Worm (Caenorhabditis elegans) whole organism, young adult: Measurements from ENCODE around the gene dnj-5.

Source experiments
- B0336.3 ChIP-seq: fragments of 200-800 bp; sonication (Bioruptor generic); IDR thresholded peaks from 2 replicates; pipeline ENCODE4 v1.3.6; 2022; ENCODE audit warnings: missing genetic modification characterization, missing compliant biosample characterization
- C17E4.6 ChIP-seq: fragments of 200-800 bp; sonication (Bioruptor generic); IDR thresholded peaks from 2 replicates; pipeline ENCODE4 v1.3.6; 2022; ENCODE audit warnings: missing genetic modification reagents, missing genetic modification characterization, missing compliant biosample characterization
- F10E7.11 ChIP-seq: sonication (generic microtip); optimal IDR thresholded peaks from 2 replicates; lab custom pipeline; 2017; ENCODE audit warnings: mild to moderate bottlenecking, missing genetic modification characterization, moderate library complexity, missing compliant biosample characterization
- F37B4.10 ChIP-seq: fragments of 200-800 bp; sonication (Bioruptor generic); IDR thresholded peaks from 2 replicates; pipeline ENCODE4 v1.3.6; 2022; ENCODE audit warnings: missing genetic modification characterization, missing compliant biosample characterization
- F55B11.4 ChIP-seq: sonication (generic microtip); optimal IDR thresholded peaks from 2 replicates; lab custom pipeline; 2016; ENCODE audit warnings: missing compliant biosample characterization, missing genetic modification characterization, borderline replicate concordance; ENCODE audit not compliant: insufficient read depth
- K12H6.12 ChIP-seq: fragments of 200-800 bp; sonication (Bioruptor generic); optimal IDR thresholded peaks from 2 replicates; lab custom pipeline; 2018; ENCODE audit warnings: mild to moderate bottlenecking, missing genetic modification characterization, missing compliant biosample characterization
- T26A5.8 ChIP-seq: sonication (generic microtip); optimal IDR thresholded peaks from 2 replicates; lab custom pipeline; 2016; ENCODE audit warnings: missing genetic modification characterization, missing compliant biosample characterization
- Y53F4B.3 ChIP-seq: fragments of 200-800 bp; sonication (Bioruptor generic); IDR thresholded peaks from 2 replicates; pipeline ENCODE4 v1.3.6; 2022; ENCODE audit warnings: missing genetic modification reagents, missing genetic modification characterization, missing compliant biosample characterization
- ama-1 ChIP-seq, 3 experiments: fragments of 150-350 bp in 1 of 3; sonication (generic microtip) in 2 of 3; optimal IDR thresholded peaks; 2 replicates each; lab custom pipeline; 2014 to 2018; ENCODE audit warnings: missing biosample characterization in 2 of 3, missing genetic modification characterization in 2 of 3, missing genetic modification reagents in 2 of 3
- aptf-2 ChIP-seq: fragments of 200-800 bp; sonication (Bioruptor generic); conservative IDR thresholded peaks from 2 replicates; pipeline ENCODE4 v1.3.6; 2022; ENCODE audit warnings: missing genetic modification reagents, missing genetic modification characterization, missing compliant biosample characterization
- atf-7 ChIP-seq: sonication (generic microtip); optimal IDR thresholded peaks from 2 replicates; lab custom pipeline; 2017; ENCODE audit warnings: mild to moderate bottlenecking, missing genetic modification characterization, missing compliant biosample characterization
- attf-3 ChIP-seq: fragments of 200-800 bp; sonication (Bioruptor generic); conservative IDR thresholded peaks from 2 replicates; pipeline ENCODE4 v1.3.6; 2022; ENCODE audit warnings: missing genetic modification reagents, missing genetic modification characterization, missing compliant biosample characterization
- cebp-1 ChIP-seq, 2 experiments: fragments of 200-800 bp in 1 of 2; sonication (Bioruptor generic) in 1 of 2; sonication (generic microtip) in 1 of 2; IDR thresholded peaks in 1 of 2; optimal IDR thresholded peaks in 1 of 2; 2 replicates each; pipeline versions ENCODE4 v1.3.6 to Lab custom; 2017 to 2022; ENCODE audit warnings: missing compliant biosample characterization in 2 of 2, missing genetic modification characterization in 2 of 2, mild to moderate bottlenecking in 1 of 2, missing genetic modification reagents in 1 of 2, moderate library complexity in 1 of 2
- ceh-100 ChIP-seq: fragments of 200-800 bp; sonication (Bioruptor generic); IDR thresholded peaks from 2 replicates; pipeline ENCODE4 v1.3.6; 2022; ENCODE audit warnings: missing genetic modification reagents, missing genetic modification characterization, missing compliant biosample characterization
- dpff-1 ChIP-seq: sonication (generic microtip); optimal IDR thresholded peaks from 2 replicates; lab custom pipeline; 2017; ENCODE audit warnings: mild to moderate bottlenecking, missing genetic modification characterization, missing compliant biosample characterization
- dpl-1 ChIP-seq: fragments of 150-350 bp; optimal IDR thresholded peaks from 2 replicates; lab custom pipeline; 2014; ENCODE audit warnings: missing biosample characterization, missing genetic modification reagents, missing genetic modification characterization
- efl-1 ChIP-seq: fragments of 150-350 bp; optimal IDR thresholded peaks from 2 replicates; lab custom pipeline; 2014; ENCODE audit warnings: missing biosample characterization, missing genetic modification reagents, missing genetic modification characterization
- egl-18 ChIP-seq: fragments of 200-800 bp; sonication (Bioruptor generic); IDR thresholded peaks from 2 replicates; pipeline ENCODE4 v1.3.6; 2022; ENCODE audit warnings: missing genetic modification reagents, missing genetic modification characterization, missing compliant biosample characterization
- egrh-3 ChIP-seq: fragments of 200-800 bp; sonication (Bioruptor generic); IDR thresholded peaks from 2 replicates; pipeline ENCODE4 v1.3.6; 2022; ENCODE audit warnings: missing genetic modification reagents, missing genetic modification characterization, missing compliant biosample characterization
- fkh-3 ChIP-seq: sonication (generic microtip); optimal IDR thresholded peaks from 2 replicates; lab custom pipeline; 2016; ENCODE audit warnings: mild to moderate bottlenecking, missing genetic modification characterization, missing compliant biosample characterization
- hrde-1 ChIP-seq: sonication (generic microtip); optimal IDR thresholded peaks from 2 replicates; lab custom pipeline; 2016; ENCODE audit warnings: missing genetic modification characterization, mild to moderate bottlenecking, missing compliant biosample characterization, moderate library complexity, missing genotype, missing genetic modification reagents, borderline replicate concordance
- lag-1 ChIP-seq: fragments of 200-800 bp; sonication (Bioruptor generic); IDR thresholded peaks from 2 replicates; pipeline ENCODE4 v1.3.6; 2022; ENCODE audit warnings: missing genetic modification reagents, missing genetic modification characterization, missing compliant biosample characterization
- lin-26 ChIP-seq: fragments of 200-800 bp; sonication (Bioruptor generic); IDR thresholded peaks from 2 replicates; pipeline ENCODE4 v1.3.6; 2022; ENCODE audit warnings: missing genetic modification reagents, missing genetic modification characterization, missing compliant biosample characterization
- lin-35 ChIP-seq, 3 experiments: fragments of 150-350 bp in 2 of 3; sonication (generic microtip) in 1 of 3; optimal IDR thresholded peaks; 2 replicates each; lab custom pipeline; 2014 to 2018; ENCODE audit warnings: missing biosample characterization in 3 of 3, missing genetic modification characterization in 3 of 3, missing genetic modification reagents in 3 of 3
- lsl-1 ChIP-seq: fragments of 200-800 bp; sonication (Bioruptor generic); optimal IDR thresholded peaks from 2 replicates; lab custom pipeline; 2018; ENCODE audit warnings: mild to moderate bottlenecking, missing genetic modification characterization, moderate library complexity, missing compliant biosample characterization
- madf-3 ChIP-seq: fragments of 200-800 bp; sonication (Bioruptor generic); IDR thresholded peaks from 2 replicates; pipeline ENCODE4 v1.3.6; 2022; ENCODE audit warnings: missing genetic modification reagents, missing genetic modification characterization, missing compliant biosample characterization
- madf-8 ChIP-seq: fragments of 200-800 bp; sonication (Bioruptor generic); conservative IDR thresholded peaks from 2 replicates; pipeline ENCODE4 v1.3.6; 2022; ENCODE audit warnings: missing genetic modification reagents, missing genetic modification characterization, missing compliant biosample characterization
- mxl-1 ChIP-seq: sonication (generic microtip); optimal IDR thresholded peaks from 2 replicates; lab custom pipeline; 2016; ENCODE audit warnings: missing genetic modification characterization, missing compliant biosample characterization
- nfya-1 ChIP-seq: sonication (generic microtip); optimal IDR thresholded peaks from 2 replicates; lab custom pipeline; 2017; ENCODE audit warnings: antibody characterized with exemption, missing compliant biosample characterization, missing genetic modification characterization, borderline replicate concordance; ENCODE audit not compliant: insufficient read depth
- repo-1 ChIP-seq: sonication (generic microtip); optimal IDR thresholded peaks from 2 replicates; lab custom pipeline; 2017; ENCODE audit warnings: mild to moderate bottlenecking, missing genetic modification characterization, missing compliant biosample characterization
- sdz-38 ChIP-seq: sonication (generic microtip); optimal IDR thresholded peaks from 2 replicates; lab custom pipeline; 2016; ENCODE audit warnings: missing genotype, missing genetic modification characterization, missing compliant biosample characterization
- snpc-4 ChIP-seq, 5 experiments: fragments of 150-350 bp in 1 of 5; sonication (generic microtip) in 4 of 5; optimal IDR thresholded peaks; 2 replicates each; lab custom pipeline; 2014 to 2018; ENCODE audit warnings: missing genetic modification characterization in 5 of 5, missing biosample characterization in 3 of 5, antibody characterized with exemption in 2 of 5, mild to moderate bottlenecking in 2 of 5, missing compliant biosample characterization in 2 of 5, missing genotype in 2 of 5, moderate library complexity in 2 of 5, missing genetic modification reagents in 1 of 5
- somi-1 ChIP-seq: fragments of 200-800 bp; sonication (Bioruptor generic); optimal IDR thresholded peaks from 2 replicates; lab custom pipeline; 2018; ENCODE audit warnings: mild to moderate bottlenecking, missing genetic modification characterization, missing compliant biosample characterization
- sptf-2 ChIP-seq: fragments of 200-800 bp; sonication (Bioruptor generic); optimal IDR thresholded peaks from 2 replicates; lab custom pipeline; 2018; ENCODE audit warnings: mild to moderate bottlenecking, missing genetic modification characterization, missing compliant biosample characterization
- tbp1 ChIP-seq: fragments of 200-800 bp; sonication (Bioruptor generic); optimal IDR thresholded peaks from 2 replicates; lab custom pipeline; 2018; ENCODE audit warnings: mild to moderate bottlenecking, missing genetic modification characterization, missing compliant biosample characterization
- tbx-9 ChIP-seq: sonication (generic microtip); optimal IDR thresholded peaks from 2 replicates; lab custom pipeline; 2016; ENCODE audit warnings: borderline replicate concordance, missing genetic modification characterization, inconsistent platforms, missing compliant biosample characterization
- ztf-18 ChIP-seq: sonication (generic microtip); optimal IDR thresholded peaks from 2 replicates; lab custom pipeline; 2016; ENCODE audit warnings: missing genotype, mild to moderate bottlenecking, missing genetic modification characterization, missing compliant biosample characterization
- ztf-26 ChIP-seq: sonication (generic microtip); optimal IDR thresholded peaks from 2 replicates; lab custom pipeline; 2017; ENCODE audit warnings: missing genetic modification characterization, missing compliant biosample characterization
- ztf-6 ChIP-seq: fragments of 200-800 bp; sonication (Bioruptor generic); IDR thresholded peaks from 2 replicates; pipeline ENCODE4 v1.3.6; 2022; ENCODE audit warnings: missing genetic modification reagents, missing genetic modification characterization, missing compliant biosample characterization

dnj-5 gene

ce11 chrII:6821118-6821517 is 37.0 kb downstream of the dnj-5 start:
- TF ChIP-seq ama-1 (optimal IDR thresholded peaks at IDR 0.05; lab: Kevin White, UChicago) (no peak), ama-1 (GFP tag; optimal IDR thresholded peaks at IDR 0.05; lab: Kevin White, UChicago) (no peak), tbp1 (GFP tag; lab: Kevin White, UChicago) (no peak), ztf-6 (GFP tag; lab: Robert Waterston, UW) (no peak), egrh-3 (GFP tag; lab: Robert Waterston, UW) (no peak), fkh-3 (tag; lab: Kevin White, UChicago) (no peak), K12H6.12 (tag; lab: Kevin White, UChicago) (no peak), efl-1 (no peak), dpff-1 (tag; lab: Kevin White, UChicago) (no peak), ztf-18 (tag; lab: Kevin White, UChicago) (no peak), lag-1 (GFP tag; lab: Robert Waterston, UW) (no peak), lin-26 (GFP tag; lab: Robert Waterston, UW) (no peak), madf-8 (GFP tag; lab: Robert Waterston, UW) (no peak), attf-3 (GFP tag; lab: Robert Waterston, UW) (no peak), atf-7 (tag; lab: Kevin White, UChicago) (no peak), tbx-9 (tag; lab: Kevin White, UChicago) (no peak), sptf-2 (GFP tag; lab: Kevin White, UChicago) (no peak), repo-1 (tag; lab: Kevin White, UChicago) (no peak), F55B11.4 (tag; lab: Kevin White, UChicago) (no peak), somi-1 (GFP tag; lab: Kevin White, UChicago) (no peak)

ce11 chrII:6820278-6820971 is 37.7 kb downstream of the dnj-5 start:
- TF ChIP-seq lin-26 (GFP tag; lab: Robert Waterston, UW), result 0 out of 2 replicates have a peak, but pooled peaks have one; percentile 25
- no peak for TF ChIP-seq T26A5.8

ce11 chrII:6816324-6816723 is 41.8 kb downstream of the dnj-5 start:
- TF ChIP-seq lsl-1 (GFP tag; lab: Kevin White, UChicago) (no peak), dpl-1 (no peak), mxl-1 (tag; lab: Kevin White, UChicago) (no peak), somi-1 (GFP tag; lab: Kevin White, UChicago) (no peak), tbp1 (GFP tag; lab: Kevin White, UChicago) (no peak), cebp-1 (GFP tag; IDR thresholded peaks at IDR 0.05; lab: Robert Waterston, UW) (no peak), cebp-1 (tag; optimal IDR thresholded peaks at IDR 0.05; lab: Kevin White, UChicago) (no peak), Y53F4B.3 (GFP tag; lab: Robert Waterston, UW) (no peak), lin-35 (GFP tag; optimal IDR thresholded peaks at IDR 0.05; lab: Kevin White, UChicago) (no peak)
- TF ChIP-seq, all 124 proteins: peak for 0

- TF ChIP-seq sdz-38 (no peak), ama-1 (optimal IDR thresholded peaks at IDR 0.05; lab: Kevin White, UChicago) (no peak), ama-1 (GFP tag; optimal IDR thresholded peaks at IDR 0.05; lab: Kevin White, UChicago) (no peak), B0336.3 (GFP tag; lab: Robert Waterston, UW) (no peak), aptf-2 (GFP tag; lab: Robert Waterston, UW) (no peak)
Observed at ce11 chrII:6812514-6812913, 45.6 kb downstream of the dnj-5 start.

- no peak for TF ChIP-seq egl-18 (GFP tag; lab: Robert Waterston, UW)
- no peak for TF ChIP-seq F37B4.10 (GFP tag; lab: Robert Waterston, UW)
- no peak for TF ChIP-seq C17E4.6 (GFP tag; lab: Robert Waterston, UW)
- no peak for TF ChIP-seq ceh-100 (GFP tag; lab: Robert Waterston, UW)
- TF ChIP-seq lsl-1 (GFP tag; lab: Kevin White, UChicago), result no peak
- TF ChIP-seq efl-1, result no peak
- TF ChIP-seq B0336.3 (GFP tag; lab: Robert Waterston, UW), result no peak
- TF ChIP-seq repo-1 (tag; lab: Kevin White, UChicago), result no peak
- TF ChIP-seq nfya-1 (tag; lab: Kevin White, UChicago), result no peak
- no peak for TF ChIP-seq ztf-26 (tag; lab: Kevin White, UChicago)
- TF ChIP-seq snpc-4 (GFP tag; optimal IDR thresholded peaks at IDR 0.05; lab: Kevin White, UChicago), result no peak
- TF ChIP-seq snpc-4 (tag; optimal IDR thresholded peaks at IDR 0.05; lab: Kevin White, UChicago), result no peak
- no peak for TF ChIP-seq madf-3 (GFP tag; lab: Robert Waterston, UW)
- no peak for TF ChIP-seq hrde-1 (tag; lab: Kevin White, UChicago)
- no peak for TF ChIP-seq F10E7.11 (tag; lab: Kevin White, UChicago)
Observed at ce11 chrII:6810663-6811062, 47.4 kb downstream of the dnj-5 start, which contains the start of gene snt-1. snt-1 (plus strand) TSS chrII:6810963.
